Worm (Caenorhabditis elegans) whole organism, L4 larva: ENCODE results near the gene gly-14.
"Not testable (repeated sequence)": the region's sequence is repeated elsewhere in the genome, so short reads cannot be mapped to it uniquely, and the experiment has no call there.

Experiments used
- D1046.2 ChIP-seq: fragments of 200-800 bp; sonication (Bioruptor generic); IDR thresholded peaks from 2 replicates; pipeline ENCODE4 v1.3.6; 2022; ENCODE audit warnings: missing genetic modification characterization, missing compliant biosample characterization
- F37D6.2 ChIP-seq: sonication (generic microtip); optimal IDR thresholded peaks from 2 replicates; lab custom pipeline; 2016; ENCODE audit warnings: mild to moderate bottlenecking, missing genetic modification characterization, missing compliant biosample characterization
- T26A8.4 ChIP-seq: fragments of 200-800 bp; sonication (Bioruptor generic); IDR thresholded peaks from 2 replicates; pipeline ENCODE4 v1.3.6; 2022; ENCODE audit warnings: missing genetic modification characterization, missing compliant biosample characterization
- Y105C5A.15 ChIP-seq: fragments of 200-800 bp; sonication (Bioruptor generic); IDR thresholded peaks from 2 replicates; pipeline ENCODE4 v1.3.6; 2022; ENCODE audit warnings: missing genetic modification characterization, missing compliant biosample characterization
- aly-2 ChIP-seq: sonication (generic microtip); optimal IDR thresholded peaks from 2 replicates; lab custom pipeline; 2018; ENCODE audit warnings: missing biosample characterization, missing genetic modification characterization
- ceh-20 ChIP-seq: fragments of 200-800 bp; sonication (Bioruptor generic); IDR thresholded peaks from 2 replicates; pipeline ENCODE4 v1.3.6; 2022; ENCODE audit warnings: missing genetic modification reagents, missing genetic modification characterization, missing compliant biosample characterization
- ceh-28 ChIP-seq: fragments of 150-350 bp; optimal IDR thresholded peaks from 2 replicates; lab custom pipeline; 2014; ENCODE audit warnings: missing biosample characterization, missing genetic modification reagents, missing genetic modification characterization
- ceh-62 ChIP-seq: sonication (generic microtip); optimal IDR thresholded peaks from 2 replicates; lab custom pipeline; 2017; ENCODE audit warnings: missing biosample characterization, missing genetic modification characterization
- ctbp-1 ChIP-seq: fragments of 200-800 bp; sonication (Bioruptor generic); IDR thresholded peaks from 2 replicates; pipeline ENCODE4 v1.3.6; 2022; ENCODE audit warnings: missing genetic modification reagents, missing genetic modification characterization, missing compliant biosample characterization
- daf-19 ChIP-seq: fragments of 200-800 bp; sonication (Bioruptor generic); conservative IDR thresholded peaks from 2 replicates; pipeline ENCODE4 v1.3.6; 2022; ENCODE audit warnings: missing genetic modification characterization, missing compliant biosample characterization
- dmd-6 ChIP-seq: fragments of 200-800 bp; sonication (Bioruptor generic); IDR thresholded peaks from 2 replicates; pipeline ENCODE4 v1.3.6; 2022; ENCODE audit warnings: missing genetic modification reagents, missing genetic modification characterization, missing compliant biosample characterization
- egl-27 ChIP-seq: sonication (generic microtip); optimal IDR thresholded peaks from 3 replicates; lab custom pipeline; 2017; ENCODE audit warnings: missing biosample characterization, missing genetic modification reagents, missing genetic modification characterization
- egl-43 ChIP-seq: fragments of 200-800 bp; sonication (Bioruptor generic); IDR thresholded peaks from 2 replicates; pipeline ENCODE4 v1.3.6; 2022; ENCODE audit warnings: missing genetic modification reagents, missing genetic modification characterization, missing compliant biosample characterization
- fkh-10 ChIP-seq: fragments of 150-350 bp; optimal IDR thresholded peaks from 2 replicates; lab custom pipeline; 2014; ENCODE audit warnings: missing biosample characterization, missing genetic modification reagents, missing genetic modification characterization
- hlh-11 ChIP-seq: fragments of 200-800 bp; sonication (Bioruptor generic); optimal IDR thresholded peaks from 2 replicates; lab custom pipeline; 2018; ENCODE audit warnings: mild to moderate bottlenecking, missing genetic modification characterization, missing compliant biosample characterization
- lim-7 ChIP-seq: fragments of 200-800 bp; sonication (Bioruptor generic); IDR thresholded peaks from 2 replicates; pipeline ENCODE4 v1.3.6; 2022; ENCODE audit warnings: missing genetic modification characterization, missing compliant biosample characterization
- lin-13 ChIP-seq: fragments of 150-350 bp; optimal IDR thresholded peaks from 2 replicates; lab custom pipeline; 2014; ENCODE audit warnings: missing biosample characterization, missing genetic modification reagents, missing genetic modification characterization
- lin-15B ChIP-seq: fragments of 150-350 bp; sonication (generic microtip); optimal IDR thresholded peaks from 3 replicates; lab custom pipeline; 2014; ENCODE audit warnings: missing biosample characterization, missing genetic modification characterization
- lin-38 ChIP-seq: fragments of 200-800 bp; sonication (Bioruptor generic); IDR thresholded peaks from 2 replicates; pipeline ENCODE4 v1.3.6; 2022; ENCODE audit warnings: missing genetic modification reagents, missing genetic modification characterization, missing compliant biosample characterization
- madf-9 ChIP-seq: fragments of 200-800 bp; sonication (Bioruptor generic); conservative IDR thresholded peaks from 2 replicates; pipeline ENCODE4 v1.3.6; 2022; ENCODE audit warnings: missing genetic modification reagents, missing genetic modification characterization, missing compliant biosample characterization
- mes-2 ChIP-seq: sonication (generic microtip); optimal IDR thresholded peaks from 2 replicates; lab custom pipeline; 2016; ENCODE audit warnings: missing genotype, mild to moderate bottlenecking, missing genetic modification characterization, missing compliant biosample characterization; ENCODE audit not compliant: poor library complexity, severe bottlenecking
- mxl-3 ChIP-seq: fragments of 200-800 bp; sonication (Bioruptor generic); optimal IDR thresholded peaks from 2 replicates; lab custom pipeline; 2018; ENCODE audit warnings: mild to moderate bottlenecking, missing genetic modification characterization, missing compliant biosample characterization
- nhr-25 ChIP-seq: sonication (generic microtip); optimal IDR thresholded peaks from 2 replicates; lab custom pipeline; 2017; ENCODE audit warnings: missing genetic modification characterization, mild to moderate bottlenecking, missing compliant biosample characterization, antibody characterized with exemption, moderate library complexity, borderline replicate concordance; ENCODE audit not compliant: insufficient read depth
- nhr-41 ChIP-seq: fragments of 200-800 bp; sonication (Bioruptor generic); IDR thresholded peaks from 2 replicates; pipeline ENCODE4 v1.3.6; 2022; ENCODE audit warnings: missing genetic modification reagents, missing genetic modification characterization, missing compliant biosample characterization
- nhr-48 ChIP-seq: sonication (generic microtip); optimal IDR thresholded peaks from 2 replicates; lab custom pipeline; 2016; ENCODE audit warnings: mild to moderate bottlenecking, missing genetic modification characterization, missing compliant biosample characterization
- nhr-76 ChIP-seq: fragments of 150-350 bp; optimal IDR thresholded peaks from 2 replicates; lab custom pipeline; 2014; ENCODE audit warnings: missing biosample characterization, missing genetic modification characterization
- nhr-77 ChIP-seq: fragments of 150-350 bp; optimal IDR thresholded peaks from 2 replicates; lab custom pipeline; 2014; ENCODE audit warnings: missing biosample characterization, missing genetic modification characterization
- php-3 ChIP-seq: fragments of 200-800 bp; sonication (Bioruptor generic); IDR thresholded peaks from 2 replicates; pipeline ENCODE4 v1.3.6; 2022; ENCODE audit warnings: missing genetic modification reagents, missing genetic modification characterization, missing compliant biosample characterization
- pqm-1 ChIP-seq: sonication (generic microtip); optimal IDR thresholded peaks from 2 replicates; lab custom pipeline; 2017; ENCODE audit warnings: missing biosample characterization, missing genetic modification characterization
- rbr-2 ChIP-seq: sonication (generic microtip); optimal IDR thresholded peaks from 2 replicates; lab custom pipeline; 2016; ENCODE audit warnings: missing genotype, missing genetic modification characterization, missing compliant biosample characterization
- saeg-2 ChIP-seq: fragments of 200-800 bp; sonication (Bioruptor generic); IDR thresholded peaks from 2 replicates; pipeline ENCODE4 v1.3.6; 2022; ENCODE audit warnings: missing genetic modification reagents, missing genetic modification characterization, missing compliant biosample characterization
- set-16 ChIP-seq: fragments of 200-800 bp; sonication (Bioruptor generic); IDR thresholded peaks from 2 replicates; pipeline ENCODE4 v1.3.6; 2022; ENCODE audit warnings: missing genetic modification reagents, missing genetic modification characterization, missing compliant biosample characterization
- tra-1 ChIP-seq: fragments of 200-800 bp; sonication (Bioruptor generic); IDR thresholded peaks from 2 replicates; pipeline ENCODE4 v1.3.6; 2022; ENCODE audit warnings: missing genetic modification reagents, missing genetic modification characterization, missing compliant biosample characterization
- vab-7 ChIP-seq: fragments of 200-800 bp; sonication (Bioruptor generic); IDR thresholded peaks from 2 replicates; pipeline ENCODE4 v1.3.6; 2022; ENCODE audit warnings: missing genetic modification reagents, missing genetic modification characterization, missing compliant biosample characterization
- zip-11 ChIP-seq: fragments of 200-800 bp; sonication (Bioruptor generic); IDR thresholded peaks from 2 replicates; pipeline ENCODE4 v1.3.6; 2022; ENCODE audit warnings: missing genetic modification characterization, missing compliant biosample characterization
- ztf-11 ChIP-seq: fragments of 150-350 bp; optimal IDR thresholded peaks from 2 replicates; lab custom pipeline; 2014; ENCODE audit warnings: missing biosample characterization, missing genetic modification characterization

The gly-14 gene

ce11 chrIII:3456226-3456625 is 36.8 kb downstream of the gly-14 start (continued):
- TF ChIP-seq nhr-76 (peak; percentile 68), madf-9 (peak; percentile 98), saeg-2 (peak; percentile 90), rbr-2 (tag; lab: Kevin White, UChicago) (peak; percentile 99), ctbp-1 (GFP tag; lab: Robert Waterston, UW) (peak; percentile 95), hlh-11 (tag; lab: Kevin White, UChicago) (peak; percentile 97), lim-7 (GFP tag; lab: Robert Waterston, UW) (no peak), ztf-11 (tag; lab: Kevin White, UChicago) (no peak), php-3 (peak; percentile 86), nhr-48 (tag; lab: Kevin White, UChicago) (peak; percentile 89), D1046.2 (GFP tag; lab: Robert Waterston, UW) (peak; percentile 96), mxl-3 (GFP tag; lab: Kevin White, UChicago) (peak; percentile 87), pqm-1 (tag; lab: Kevin White, UChicago) (peak; percentile 45), vab-7 (GFP tag; lab: Robert Waterston, UW) (peak; percentile 87), nhr-41 (GFP tag; lab: Robert Waterston, UW) (0 out of 2 replicates have a peak, but pooled peaks have one; percentile 15), egl-27 (tag; lab: Kevin White, UChicago) (no peak), egl-43 (GFP tag; lab: Robert Waterston, UW) (peak; percentile 85), aly-2 (tag; lab: Kevin White, UChicago) (no peak), F37D6.2 (peak; percentile 95), dmd-6 (GFP tag; lab: Robert Waterston, UW) (peak; percentile 98), ceh-62 (tag; lab: Kevin White, UChicago) (no peak)

DNA sequence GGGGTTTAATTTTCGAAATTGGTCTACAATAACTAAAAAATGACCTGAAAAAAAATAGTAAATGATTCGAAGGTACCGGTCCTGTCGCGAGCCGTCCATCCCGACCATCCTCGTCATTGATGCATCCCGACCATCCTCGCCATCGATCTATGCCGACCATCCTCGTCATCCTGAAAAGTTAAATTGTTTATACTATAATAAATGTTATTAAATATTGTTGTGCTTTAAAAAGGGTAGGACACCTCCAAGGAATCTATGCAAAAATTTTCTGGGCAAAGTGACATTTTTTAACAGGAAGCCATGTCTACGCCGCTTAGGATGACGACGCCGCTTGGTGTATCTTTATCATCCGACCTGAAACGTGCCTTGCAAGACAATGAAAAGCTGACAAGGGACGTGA is 39.0 kb downstream of the gly-14 start, which contains the start of gene C34C12.1:
Gene C34C12.1, plus strand, starts transcription at position 301 of the 400 bp plus-strand sequence.
- TF ChIP-seq nhr-25 (tag; lab: Kevin White, UChicago); fkh-10 (GFP tag; lab: Kevin White, UChicago); mxl-3 (GFP tag; lab: Kevin White, UChicago): not testable (repeated sequence)

ce11 chrIII:3453486-3453885 is 39.6 kb downstream of the gly-14 start, which contains the start of gene C34C12.2:
Gene C34C12.2 (plus strand): TSS chrIII:3453786.
- not testable (repeated sequence) for TF ChIP-seq lin-15B; tra-1 (GFP tag; lab: Robert Waterston, UW); daf-19 (GFP tag; lab: Robert Waterston, UW)

- TF ChIP-seq nhr-77 (tag; lab: Kevin White, UChicago) = no peak
- TF ChIP-seq nhr-25 (tag; lab: Kevin White, UChicago) = no peak
- no peak for TF ChIP-seq Y105C5A.15
- no peak for TF ChIP-seq ceh-28 (tag; lab: Kevin White, UChicago)
- TF ChIP-seq set-16 (GFP tag; lab: Robert Waterston, UW) = peak; percentile 57
- no peak for TF ChIP-seq aly-2 (tag; lab: Kevin White, UChicago)
- TF ChIP-seq lin-13 (GFP tag; lab: Kevin White, UChicago) = no peak
- no peak for TF ChIP-seq nhr-41 (GFP tag; lab: Robert Waterston, UW)
- no peak for TF ChIP-seq D1046.2 (GFP tag; lab: Robert Waterston, UW)
- TF ChIP-seq T26A8.4 (GFP tag; lab: Robert Waterston, UW) = no peak
- TF ChIP-seq ceh-20 (GFP tag; lab: Robert Waterston, UW) = no peak
- TF ChIP-seq lin-38 (GFP tag; lab: Robert Waterston, UW) = peak; percentile 61
- TF ChIP-seq zip-11 = no peak
- TF ChIP-seq mes-2 (tag; lab: Kevin White, UChicago) = no peak
- TF ChIP-seq, all 104 proteins: peak for 2
These were observed 40.4 kb downstream of the gly-14 start, which contains the start of the genes K01A11.3 and C34C12.12 for ce11 chrIII:3452563-3453210. Gene K01A11.3 (minus strand): TSS chrIII:3452613. Gene C34C12.12 (plus strand): TSS chrIII:3453194.
